Worm (Caenorhabditis elegans) whole organism, late embryonic: ENCODE results near the gene C05G5.5.

Source experiments
- T23F11.4 ChIP-seq: fragments of 200-800 bp; sonication (Bioruptor generic); optimal IDR thresholded peaks from 2 replicates; lab custom pipeline; 2018; ENCODE audit warnings: mild to moderate bottlenecking, missing genetic modification characterization, missing compliant biosample characterization
- ceh-45 ChIP-seq: fragments of 200-800 bp; sonication (Bioruptor generic); IDR thresholded peaks from 2 replicates; pipeline ENCODE4 v1.3.6; 2022; ENCODE audit warnings: missing genetic modification reagents, missing genetic modification characterization, missing compliant biosample characterization
- dmd-4 ChIP-seq: sonication (generic microtip); optimal IDR thresholded peaks from 2 replicates; lab custom pipeline; 2016; ENCODE audit warnings: borderline replicate concordance, missing genetic modification characterization, missing compliant biosample characterization
- elt-2 ChIP-seq: sonication (generic microtip); optimal IDR thresholded peaks from 2 replicates; lab custom pipeline; 2016; ENCODE audit warnings: missing genetic modification reagents, missing genetic modification characterization, missing compliant biosample characterization
- fax-1 ChIP-seq: sonication (generic microtip); optimal IDR thresholded peaks from 2 replicates; lab custom pipeline; 2016; ENCODE audit warnings: missing genotype, missing genetic modification characterization, missing compliant biosample characterization
- hlh-30 ChIP-seq: sonication (generic microtip); optimal IDR thresholded peaks from 2 replicates; lab custom pipeline; 2017; ENCODE audit warnings: antibody characterized with exemption, missing genetic modification characterization, missing compliant biosample characterization; ENCODE audit not compliant: insufficient read depth
- syd-9 ChIP-seq: sonication (generic microtip); optimal IDR thresholded peaks from 2 replicates; lab custom pipeline; 2016; ENCODE audit warnings: mild to moderate bottlenecking, missing genetic modification characterization, moderate library complexity, missing compliant biosample characterization

- no peak for TF ChIP-seq fax-1 (tag; lab: Kevin White, UChicago)
- TF ChIP-seq syd-9 = no peak
- no peak for TF ChIP-seq elt-2 (tag; lab: Kevin White, UChicago)
- TF ChIP-seq T23F11.4 (GFP tag; lab: Kevin White, UChicago) = no peak
- TF ChIP-seq hlh-30 = no peak
- no peak for TF ChIP-seq dmd-4
- no peak for TF ChIP-seq ceh-45 (GFP tag; lab: Robert Waterston, UW)
These were observed 12.3 kb upstream of the C05G5.5 start, which contains the start of gene unc-3 for ce11 chrX:14773238-14773637.
